Worm (Caenorhabditis elegans): ENCODE data around the gene cdk-11.1.
A peak's percentile ranks its signal among the peaks of the same experiment; 100 is the strongest.

The cdk-11.1 gene

DNA sequence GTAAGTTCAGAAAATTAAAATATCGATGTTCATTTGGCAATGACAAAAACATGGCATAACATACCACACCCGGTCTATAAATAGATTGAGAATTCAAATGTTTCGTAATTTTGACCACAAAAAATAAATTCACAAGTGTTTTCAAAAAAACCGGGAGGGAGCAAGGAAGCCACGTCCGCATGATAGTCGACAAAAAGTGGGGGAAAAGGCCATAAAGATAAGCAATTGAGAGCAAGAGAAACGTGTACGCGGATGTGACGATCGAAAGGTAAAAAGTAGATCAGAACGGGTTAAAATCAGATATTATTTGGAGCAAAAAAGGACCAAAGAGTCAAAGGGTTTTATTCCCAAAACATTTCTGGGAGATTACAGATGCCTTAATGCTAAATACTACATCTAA lies 4.3 kb upstream of the cdk-11.1 start:
- TF ChIP-seq lim-7 (GFP tag; IDR thresholded peaks at IDR 0.05) = no peak
- no peak for TF ChIP-seq fkh-10 (GFP tag; optimal IDR thresholded peaks at IDR 0.05)
- TF ChIP-seq dmd-9 (GFP tag; IDR thresholded peaks at IDR 0.05) = no peak
- no peak for TF ChIP-seq arid-1 (GFP tag; conservative IDR thresholded peaks at IDR 0.05)
- TF ChIP-seq hmg-1.1 (GFP tag; IDR thresholded peaks at IDR 0.05) = no peak
- no peak for TF ChIP-seq unc-130 (GFP tag; optimal IDR thresholded peaks at IDR 0.05)
- no peak for TF ChIP-seq nhr-102 (tag; optimal IDR thresholded peaks at IDR 0.05)
- no peak for TF ChIP-seq zag-1 (tag; optimal IDR thresholded peaks at IDR 0.05)
- TF ChIP-seq dmd-6 (GFP tag; IDR thresholded peaks at IDR 0.05) = peak; percentile 54; the same call in 1 of the 2 replicates
- no peak for TF ChIP-seq daf-16 (GFP tag; optimal IDR thresholded peaks at IDR 0.05)
- TF ChIP-seq daf-16 (tag; optimal IDR thresholded peaks at IDR 0.05) = peak; percentile 34
- TF ChIP-seq nhr-77 (tag; optimal IDR thresholded peaks at IDR 0.05) = peak; percentile 37
- no peak for TF ChIP-seq ZK546.5 (tag; optimal IDR thresholded peaks at IDR 0.05)
- no peak for TF ChIP-seq zip-2 (tag; optimal IDR thresholded peaks at IDR 0.05)
- TF ChIP-seq daf-19 (GFP tag; conservative IDR thresholded peaks at IDR 0.05) = no peak
- no peak for TF ChIP-seq ceh-44 (GFP tag; IDR thresholded peaks at IDR 0.05)
- no peak for TF ChIP-seq F49E8.2 (tag; optimal IDR thresholded peaks at IDR 0.05; ENCODE audit: borderline replicate concordance)
- no peak for TF ChIP-seq zip-11 (GFP tag; IDR thresholded peaks at IDR 0.05)
- TF ChIP-seq tag-97 (GFP tag; IDR thresholded peaks at IDR 0.05) = no peak
- TF ChIP-seq D1046.2 (GFP tag; IDR thresholded peaks at IDR 0.05) = no peak
- no peak for TF ChIP-seq dmd-8 (GFP tag; IDR thresholded peaks at IDR 0.05)
- peak; percentile 81 for TF ChIP-seq pqm-1 (tag; optimal IDR thresholded peaks at IDR 0.05)
- no peak for TF ChIP-seq Y75B8A.6 (GFP tag; IDR thresholded peaks at IDR 0.05)
- no peak for TF ChIP-seq mes-2 (tag; optimal IDR thresholded peaks at IDR 0.05; ENCODE audit: poor library complexity, severe bottlenecking)
- TF ChIP-seq php-3 (GFP tag; IDR thresholded peaks at IDR 0.05) = peak; percentile 69
- no peak for TF ChIP-seq jun-1 (tag; optimal IDR thresholded peaks at IDR 0.05)
- no peak for TF ChIP-seq nhr-11 (tag; optimal IDR thresholded peaks at IDR 0.05)
- no peak for TF ChIP-seq egl-43 (GFP tag; IDR thresholded peaks at IDR 0.05)
- TF ChIP-seq spr-1 (tag; optimal IDR thresholded peaks at IDR 0.05) = no peak
- TF ChIP-seq daf-12 (tag; optimal IDR thresholded peaks at IDR 0.05) = no peak
- TF ChIP-seq mdl-1 (tag; optimal IDR thresholded peaks at IDR 0.05) = peak in 1 of 2 experiments; percentile 17
- TF ChIP-seq lin-15B (tag; optimal IDR thresholded peaks at IDR 0.05) = no peak
- no peak for TF ChIP-seq Y5F2A.4 (GFP tag; optimal IDR thresholded peaks at IDR 0.05)
- TF ChIP-seq F10B5.3 (tag; optimal IDR thresholded peaks at IDR 0.05) = no peak
- no peak for TF ChIP-seq tra-1 (GFP tag; IDR thresholded peaks at IDR 0.05)
- TF ChIP-seq cey-2 (tag; optimal IDR thresholded peaks at IDR 0.05; ENCODE audit: borderline replicate concordance, insufficient read depth) = no peak
- TF ChIP-seq lsy-2 (tag; optimal IDR thresholded peaks at IDR 0.05) = no peak
- TF ChIP-seq egl-27 (tag; optimal IDR thresholded peaks at IDR 0.05) = no peak
- no peak for TF ChIP-seq nhr-76 (tag; optimal IDR thresholded peaks at IDR 0.05)
- TF ChIP-seq madf-5 (GFP tag; IDR thresholded peaks at IDR 0.05) = no peak
- peak; percentile 55 for TF ChIP-seq nhr-28 (tag; optimal IDR thresholded peaks at IDR 0.05)
- TF ChIP-seq attf-4 (tag; optimal IDR thresholded peaks at IDR 0.05) = no peak
- no peak for TF ChIP-seq nhr-111 (GFP tag; optimal IDR thresholded peaks at IDR 0.05)
- TF ChIP-seq ctbp-1 (GFP tag; IDR thresholded peaks at IDR 0.05) = no peak
- TF ChIP-seq ces-1 (GFP tag; optimal IDR thresholded peaks at IDR 0.05) = no peak
- no peak for TF ChIP-seq lin-13 (GFP tag; optimal IDR thresholded peaks at IDR 0.05)
- TF ChIP-seq pha-4 (GFP tag; IDR thresholded peaks at IDR 0.05) = no peak
- TF ChIP-seq pha-4 (tag; optimal IDR thresholded peaks at IDR 0.05) = no peak
- TF ChIP-seq F37D6.2 (tag; optimal IDR thresholded peaks at IDR 0.05) = no peak
- TF ChIP-seq snpc-4 (tag; optimal IDR thresholded peaks at IDR 0.05) = no peak
- TF ChIP-seq ZK337.2 (GFP tag; IDR thresholded peaks at IDR 0.05) = no peak
- no peak for TF ChIP-seq ztf-7 (tag; optimal IDR thresholded peaks at IDR 0.05)
- TF ChIP-seq daf-8 (GFP tag; IDR thresholded peaks at IDR 0.05) = no peak
